Worm (Caenorhabditis elegans): ENCODE results near the gene spp-27.

ce11 chrV:6557035-6557434 is at the start of gene spp-27:
- TF ChIP-seq T22C8.4 (GFP tag; IDR thresholded peaks at IDR 0.05) (no peak), ref-1 (GFP tag; conservative IDR thresholded peaks at IDR 0.05) (no peak), flt-1 (GFP tag; IDR thresholded peaks at IDR 0.05) (no peak), cog-1 (tag; optimal IDR thresholded peaks at IDR 0.05) (no peak), ztf-23 (GFP tag; IDR thresholded peaks at IDR 0.05) (no peak)

Measured in whole organism, midembryonic.